Fruit fly (Drosophila melanogaster) whole organism, embryonic: ENCODE results near the gene Nrd1.

Experiments used
- Antp ChIP-seq: fragments of 200-800 bp; sonication (Bioruptor generic); optimal IDR thresholded peaks from 3 replicates; lab custom pipeline; 2016; ENCODE audit warnings: missing biosample characterization, missing genetic modification characterization
- Atf-2 ChIP-seq: fragments of 200-800 bp; sonication (Bioruptor generic); optimal IDR thresholded peaks from 2 replicates; lab custom pipeline; 2016; ENCODE audit warnings: missing biosample characterization, missing genetic modification characterization
- CG10147 ChIP-seq: fragments of 200-800 bp; sonication (Bioruptor generic); optimal IDR thresholded peaks from 2 replicates; lab custom pipeline; 2019; ENCODE audit warnings: missing biosample characterization, mild to moderate bottlenecking, missing genetic modification characterization, moderate library complexity
- CG11456 ChIP-seq: fragments of 200-800 bp; sonication (Bioruptor generic); IDR thresholded peaks from 3 replicates; pipeline ENCODE4 v1.3.6; 2022; ENCODE audit warnings: missing biosample characterization, missing genetic modification characterization
- CG11504 ChIP-seq: fragments of 200-800 bp; sonication (Bioruptor generic); optimal IDR thresholded peaks from 3 replicates; lab custom pipeline; 2019; ENCODE audit warnings: missing biosample characterization, mild to moderate bottlenecking, missing genetic modification characterization, moderate library complexity
- CG11696 ChIP-seq: fragments of 200-800 bp; sonication (Bioruptor generic); IDR thresholded peaks from 2 replicates; pipeline ENCODE4 v1.3.6; 2022; ENCODE audit warnings: missing biosample characterization, missing genetic modification characterization
- CG11723 ChIP-seq: fragments of 200-800 bp; sonication (Bioruptor generic); optimal IDR thresholded peaks from 2 replicates; lab custom pipeline; 2017; ENCODE audit warnings: missing biosample characterization, mild to moderate bottlenecking, missing genetic modification characterization
- CG12236 ChIP-seq: fragments of 200-800 bp; sonication (Bioruptor generic); optimal IDR thresholded peaks from 2 replicates; lab custom pipeline; 2016; ENCODE audit warnings: missing biosample characterization, missing genetic modification characterization
- CG12659 ChIP-seq: fragments of 200-800 bp; sonication (Bioruptor generic); optimal IDR thresholded peaks from 3 replicates; lab custom pipeline; 2017; ENCODE audit warnings: mild to moderate bottlenecking, missing biosample characterization, missing genetic modification reagents, missing genetic modification characterization
- CG12744 ChIP-seq: fragments of 200-800 bp; sonication (Bioruptor generic); optimal IDR thresholded peaks from 2 replicates; lab custom pipeline; 2016; ENCODE audit warnings: missing biosample characterization, missing genetic modification characterization
- CG14014 ChIP-seq: fragments of 200-800 bp; sonication (Bioruptor generic); IDR thresholded peaks from 2 replicates; pipeline ENCODE4 v1.3.6; 2022; ENCODE audit warnings: missing biosample characterization, missing genetic modification characterization
- CG15479 ChIP-seq: fragments of 200-800 bp; sonication (Bioruptor generic); optimal IDR thresholded peaks from 3 replicates; lab custom pipeline; 2019; ENCODE audit warnings: missing biosample characterization, mild to moderate bottlenecking, missing genetic modification characterization, moderate library complexity
- CG1603 ChIP-seq: fragments of 200-800 bp; sonication (Bioruptor generic); optimal IDR thresholded peaks from 2 replicates; lab custom pipeline; 2019; ENCODE audit warnings: missing biosample characterization, mild to moderate bottlenecking, missing genetic modification characterization, moderate library complexity
- CG1792 ChIP-seq: fragments of 200-800 bp; sonication (Bioruptor generic); optimal IDR thresholded peaks from 2 replicates; lab custom pipeline; 2016; ENCODE audit warnings: missing biosample characterization, missing genetic modification characterization
- CG18262 ChIP-seq: fragments of 200-800 bp; optimal IDR thresholded peaks from 3 replicates; lab custom pipeline; 2019; ENCODE audit warnings: missing biosample characterization, mild to moderate bottlenecking, missing genetic modification characterization, moderate library complexity
- CG1832 ChIP-seq: fragments of 200-800 bp; sonication (Bioruptor generic); optimal IDR thresholded peaks from 2 replicates; lab custom pipeline; 2017; ENCODE audit warnings: missing biosample characterization, mild to moderate bottlenecking, missing genetic modification characterization, inconsistent platforms
- CG18619 ChIP-seq: fragments of 200-800 bp; sonication (Bioruptor generic); optimal IDR thresholded peaks from 3 replicates; lab custom pipeline; 2017; ENCODE audit warnings: missing biosample characterization, mild to moderate bottlenecking, missing genetic modification characterization
- CG30020 ChIP-seq: fragments of 200-800 bp; optimal IDR thresholded peaks from 2 replicates; lab custom pipeline; 2019; ENCODE audit warnings: missing biosample characterization, mild to moderate bottlenecking, missing genetic modification characterization, moderate library complexity
- CG31441 ChIP-seq: fragments of 200-800 bp; sonication (Bioruptor generic); IDR thresholded peaks from 2 replicates; pipeline ENCODE4 v1.3.6; 2022; ENCODE audit warnings: missing biosample characterization, missing genetic modification characterization
- CG3847 ChIP-seq: fragments of 200-800 bp; sonication (Bioruptor generic); IDR thresholded peaks from 2 replicates; pipeline ENCODE4 v1.3.6; 2022; ENCODE audit warnings: missing biosample characterization, missing genetic modification characterization
- CG6813 ChIP-seq: fragments of 200-800 bp; sonication (Bioruptor generic); optimal IDR thresholded peaks from 2 replicates; lab custom pipeline; 2017; ENCODE audit warnings: missing biosample characterization, missing genetic modification characterization, mild to moderate bottlenecking, moderate library complexity, missing genetic modification reagents
- CG8478 ChIP-seq: fragments of >200 bp; optimal IDR thresholded peaks from 2 replicates; lab custom pipeline; 2018
- CG8765 ChIP-seq: fragments of 200-800 bp; sonication (Bioruptor generic); IDR thresholded peaks from 2 replicates; pipeline ENCODE4 v1.3.6; 2022; ENCODE audit warnings: missing biosample characterization, missing genetic modification characterization
- CG8924 ChIP-seq: fragments of 200-800 bp; optimal IDR thresholded peaks from 3 replicates; lab custom pipeline; 2019; ENCODE audit warnings: missing biosample characterization, mild to moderate bottlenecking, missing genetic modification characterization, moderate library complexity
- Dek ChIP-seq: fragments of 200-800 bp; sonication (Bioruptor generic); optimal IDR thresholded peaks from 3 replicates; lab custom pipeline; 2019; ENCODE audit warnings: missing biosample characterization, mild to moderate bottlenecking, missing genetic modification characterization, moderate library complexity
- Doc2 ChIP-seq: fragments of 200-800 bp; sonication (Bioruptor generic); IDR thresholded peaks from 2 replicates; pipeline ENCODE4 v1.3.6; 2022; ENCODE audit warnings: missing biosample characterization, missing genetic modification characterization
- Hey ChIP-seq: fragments of 200-800 bp; sonication (Bioruptor generic); optimal IDR thresholded peaks from 3 replicates; lab custom pipeline; 2018; ENCODE audit warnings: missing biosample characterization, mild to moderate bottlenecking, missing genetic modification characterization
- Jarid2 ChIP-seq: fragments of 200-800 bp; sonication (Bioruptor generic); optimal IDR thresholded peaks from 3 replicates; lab custom pipeline; 2017; ENCODE audit warnings: mild to moderate bottlenecking, missing biosample characterization, missing genetic modification reagents, missing genetic modification characterization
- Max ChIP-seq: fragments of 200-800 bp; sonication (Bioruptor generic); optimal IDR thresholded peaks from 2 replicates; lab custom pipeline; 2016; ENCODE audit warnings: missing biosample characterization, mild to moderate bottlenecking, missing genetic modification characterization
- Med ChIP-seq: fragments of 200-800 bp; sonication (Bioruptor generic); peaks from one replicate; lab custom pipeline; 2016; ENCODE audit warnings: missing biosample characterization, missing genetic modification characterization, mild to moderate bottlenecking, inconsistent platforms, moderate library complexity
- Mrtf ChIP-seq: fragments of 200-800 bp; sonication (Bioruptor generic); IDR thresholded peaks from 3 replicates; pipeline ENCODE4 v1.3.6; 2022; ENCODE audit warnings: missing biosample characterization, missing genetic modification characterization
- Sry-β ChIP-seq: fragments of 200-800 bp; sonication (Bioruptor generic); optimal IDR thresholded peaks from 2 replicates; lab custom pipeline; 2018; ENCODE audit warnings: missing biosample characterization, mild to moderate bottlenecking, missing genetic modification characterization, moderate library complexity
- TFAM ChIP-seq: fragments of 200-800 bp; sonication (Bioruptor generic); optimal IDR thresholded peaks from 2 replicates; lab custom pipeline; 2017; ENCODE audit warnings: missing biosample characterization, missing genetic modification characterization, inconsistent platforms
- Taf1 ChIP-seq: fragments of 200-800 bp; sonication (Bioruptor generic); IDR thresholded peaks from 2 replicates; pipeline ENCODE4 v1.3.6; 2022; ENCODE audit warnings: missing biosample characterization, missing genetic modification characterization
- Xrp1 ChIP-seq: fragments of 200-800 bp; sonication (Bioruptor generic); IDR thresholded peaks from 2 replicates; pipeline ENCODE4 v1.3.6; 2022; ENCODE audit warnings: missing biosample characterization, missing genetic modification characterization
- YL-1 ChIP-seq: fragments of 200-800 bp; sonication (Bioruptor generic); optimal IDR thresholded peaks from 3 replicates; lab custom pipeline; 2017; ENCODE audit warnings: missing biosample characterization, mild to moderate bottlenecking, missing genetic modification characterization
- ap ChIP-seq: fragments of 200-800 bp; sonication (Bioruptor generic); IDR thresholded peaks from 2 replicates; pipeline ENCODE4 v1.3.6; 2022; ENCODE audit warnings: missing biosample characterization, missing genetic modification characterization
- bab2 ChIP-seq: fragments of 200-800 bp; sonication (Bioruptor generic); optimal IDR thresholded peaks from 2 replicates; lab custom pipeline; 2016; ENCODE audit warnings: missing biosample characterization, missing genetic modification characterization
- bbx ChIP-seq: fragments of 200-800 bp; sonication (Bioruptor generic); IDR thresholded peaks from 2 replicates; pipeline ENCODE4 v1.3.6; 2022; ENCODE audit warnings: missing biosample characterization, missing genetic modification characterization; ENCODE audit not compliant: partially characterized antibody
- bowl ChIP-seq: fragments of 200-800 bp; sonication (Bioruptor generic); IDR thresholded peaks from 2 replicates; pipeline ENCODE4 v1.3.6; 2022; ENCODE audit warnings: missing biosample characterization, missing genetic modification characterization
- chinmo ChIP-seq: fragments of 200-800 bp; sonication (Bioruptor generic); IDR thresholded peaks from 4 replicates; pipeline ENCODE4 v1.3.6; 2022; ENCODE audit warnings: missing biosample characterization, missing genetic modification characterization; ENCODE audit not compliant: partially characterized antibody
- dysf ChIP-seq: fragments of 200-800 bp; sonication (Bioruptor generic); IDR thresholded peaks from 3 replicates; pipeline ENCODE4 v1.3.6; 2022; ENCODE audit warnings: missing biosample characterization, missing genetic modification characterization
- gt ChIP-seq: fragments of 200-800 bp; sonication (Bioruptor generic); IDR thresholded peaks from 2 replicates; pipeline ENCODE4 v1.3.6; 2022; ENCODE audit warnings: missing biosample characterization, missing genetic modification characterization
- hbn ChIP-seq: fragments of 200-800 bp; sonication (Bioruptor generic); IDR thresholded peaks from 2 replicates; pipeline ENCODE4 v1.3.6; 2022; ENCODE audit warnings: missing biosample characterization, missing genetic modification characterization; ENCODE audit not compliant: partially characterized antibody
- ranshi ChIP-seq: fragments of 200-800 bp; sonication (Bioruptor generic); IDR thresholded peaks from 2 replicates; pipeline ENCODE4 v1.3.6; 2022; ENCODE audit warnings: missing biosample characterization, missing genetic modification characterization
- ro ChIP-seq: fragments of 200-800 bp; sonication (Bioruptor generic); IDR thresholded peaks from 2 replicates; pipeline ENCODE4 v1.3.6; 2022; ENCODE audit warnings: missing biosample characterization, missing genetic modification characterization
- shn ChIP-seq: fragments of 200-800 bp; sonication (Bioruptor generic); optimal IDR thresholded peaks from 3 replicates; lab custom pipeline; 2016; ENCODE audit warnings: missing biosample characterization, missing genetic modification characterization
- sisA ChIP-seq: fragments of 200-800 bp; sonication (Bioruptor generic); IDR thresholded peaks from 2 replicates; pipeline ENCODE4 v1.3.6; 2022; ENCODE audit warnings: missing biosample characterization, missing genetic modification characterization
- ssp ChIP-seq: fragments of 200-800 bp; sonication (Bioruptor generic); IDR thresholded peaks from 2 replicates; pipeline ENCODE4 v1.3.6; 2022; ENCODE audit warnings: missing biosample characterization, missing genetic modification characterization
- tll ChIP-seq, 2 experiments: fragments of 200-800 bp in 1 of 2; fragments of >200 bp in 1 of 2; sonication (Bioruptor generic) in 1 of 2; optimal IDR thresholded peaks; 2 replicates each; lab custom pipeline; 2017 to 2019; ENCODE audit warnings: missing biosample characterization in 2 of 2, missing genetic modification characterization in 2 of 2, mild to moderate bottlenecking in 1 of 2, moderate library complexity in 1 of 2
- unpg ChIP-seq: fragments of 200-800 bp; sonication (Bioruptor generic); optimal IDR thresholded peaks from 3 replicates; lab custom pipeline; 2018; ENCODE audit warnings: missing biosample characterization, mild to moderate bottlenecking, missing genetic modification characterization, moderate library complexity
- zfh2 ChIP-seq: fragments of 200-800 bp; sonication (Bioruptor generic); optimal IDR thresholded peaks from 2 replicates; lab custom pipeline; 2016; ENCODE audit warnings: missing biosample characterization, missing genetic modification characterization

Nrd1 gene

dm6 chrX:11886976-11887375, 18.3 kb upstream of the Nrd1 start, which contains the start of the genes CG10353 and SelG (continued):
- TF ChIP-seq CG18619 (GFP tag; lab: Kevin White, UChicago) = no peak
- TF ChIP-seq chinmo (GFP tag; lab: Robert Waterston, UW) = peak; percentile 74; the same call in 2 of the 4 replicates
- peak in 1 of 2 experiments; percentile 36 for TF ChIP-seq tll (GFP tag; optimal IDR thresholded peaks at IDR 0.05; lab: Kevin White, UChicago)
- peak; percentile 94 for TF ChIP-seq Med (GFP tag; lab: Kevin White, UChicago)
- peak; percentile 86 for TF ChIP-seq hbn (GFP tag; lab: Robert Waterston, UW)
- TF ChIP-seq Jarid2 = peak; percentile 14
- no peak for TF ChIP-seq shn (GFP tag; lab: Kevin White, UChicago)
- TF ChIP-seq CG11723 (GFP tag; lab: Kevin White, UChicago) = no peak
- peak; percentile 49 for TF ChIP-seq Max (GFP tag; lab: Kevin White, UChicago)
- TF ChIP-seq CG12659 (GFP tag; lab: Kevin White, UChicago) = peak; percentile 73
- no peak for TF ChIP-seq CG12236 (GFP tag; lab: Kevin White, UChicago)
- no peak for TF ChIP-seq Taf1
- no peak for TF ChIP-seq CG11696 (GFP tag; lab: Robert Waterston, UW)
- TF ChIP-seq CG6813 (GFP tag; lab: Kevin White, UChicago) = no peak
- peak; percentile 58 for TF ChIP-seq zfh2 (GFP tag; lab: Kevin White, UChicago)
- TF ChIP-seq CG30020 = peak; percentile 28
- no peak for TF ChIP-seq CG31441 (GFP tag; lab: Robert Waterston, UW)
- TF ChIP-seq bowl (GFP tag; lab: Robert Waterston, UW) = no peak
- TF ChIP-seq Sry-β = no peak
- TF ChIP-seq Mrtf = no peak
- TF ChIP-seq CG3847 (GFP tag; lab: Robert Waterston, UW) = peak; percentile 68
- TF ChIP-seq CG14014 (GFP tag; lab: Robert Waterston, UW) = no peak
- TF ChIP-seq CG8765 (GFP tag; lab: Robert Waterston, UW) = no peak
- no peak for TF ChIP-seq gt
- no peak for TF ChIP-seq Hey (tag; lab: Kevin White, UChicago)
- no peak for TF ChIP-seq CG10147 (GFP tag; lab: Kevin White, UChicago)
- peak; percentile 14 for TF ChIP-seq unpg
- no peak for TF ChIP-seq CG8478 (lab: Kevin White, UChicago)
- TF ChIP-seq ro (GFP tag; lab: Robert Waterston, UW) = no peak
- TF ChIP-seq CG11456 (GFP tag; lab: Robert Waterston, UW) = peak; percentile 54; the same call in 1 of the 3 replicates
- TF ChIP-seq TFAM (GFP tag; lab: Kevin White, UChicago) = no peak
- TF ChIP-seq CG11504 (tag; lab: Kevin White, UChicago) = peak; percentile 48
- no peak for TF ChIP-seq dysf (GFP tag; lab: Robert Waterston, UW)
- no peak for TF ChIP-seq ap (GFP tag; lab: Robert Waterston, UW)
- no peak for TF ChIP-seq Xrp1 (GFP tag; lab: Robert Waterston, UW)
- TF ChIP-seq Doc2 = no peak
- TF ChIP-seq CG8924 (tag; lab: Kevin White, UChicago) = peak; percentile 43
- TF ChIP-seq sisA = no peak
- TF ChIP-seq CG12744 (GFP tag; lab: Kevin White, UChicago) = no peak
- no peak for TF ChIP-seq Dek (tag; lab: Kevin White, UChicago)
- no peak for TF ChIP-seq ssp (GFP tag; lab: Robert Waterston, UW)
- TF ChIP-seq Antp (GFP tag; lab: Kevin White, UChicago) = peak; percentile 66
- TF ChIP-seq YL-1 (GFP tag; lab: Kevin White, UChicago) = peak; percentile 69
- TF ChIP-seq ranshi (GFP tag; lab: Robert Waterston, UW) = no peak
- TF ChIP-seq CG1792 (GFP tag; lab: Kevin White, UChicago) = peak; percentile 24
- peak; percentile 18 for TF ChIP-seq CG18262
- TF ChIP-seq CG1603 (tag; lab: Kevin White, UChicago) = peak; percentile 80
- peak; percentile 37 for TF ChIP-seq bab2 (GFP tag; lab: Kevin White, UChicago)
- peak; percentile 86 for TF ChIP-seq bbx (GFP tag; lab: Robert Waterston, UW)
- no peak for TF ChIP-seq CG15479
- TF ChIP-seq CG1832 (GFP tag; lab: Kevin White, UChicago) = no peak
- TF ChIP-seq Atf-2 (GFP tag; lab: Kevin White, UChicago) = no peak
